Worm (Caenorhabditis elegans): ENCODE results near the gene K10H10.12.

K10H10.12 gene

DNA sequence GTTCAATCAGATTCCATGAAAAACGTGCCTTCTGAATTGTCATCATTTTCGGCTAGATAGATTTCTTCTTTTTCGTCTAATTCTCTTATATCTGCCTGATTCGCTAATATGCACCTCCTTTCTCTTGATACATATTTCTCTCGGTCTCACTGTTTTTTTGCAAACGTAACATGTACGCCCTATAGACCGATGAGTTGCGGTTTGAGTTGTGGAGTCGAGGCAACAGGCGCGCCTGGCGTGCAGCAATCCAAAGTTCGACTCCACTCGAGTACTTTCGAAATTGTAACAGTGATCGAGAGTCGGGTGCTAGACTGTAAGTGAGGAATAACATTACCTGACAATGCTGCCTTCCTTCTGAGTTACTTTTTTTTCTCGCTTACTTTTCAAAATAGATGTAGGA lies 9.3 kb downstream of the K10H10.12 start (continued):
- TF ChIP-seq nhr-27 (tag; optimal IDR thresholded peaks at IDR 0.05), result no peak
- TF ChIP-seq madf-3 (GFP tag; IDR thresholded peaks at IDR 0.05), result 0 out of 2 replicates have a peak, but pooled peaks have one; percentile 11
- peak; percentile 80 for TF ChIP-seq hrde-1 (tag; optimal IDR thresholded peaks at IDR 0.05; ENCODE audit: borderline replicate concordance)
- peak; percentile 60 for TF ChIP-seq tlf-1 (GFP tag; optimal IDR thresholded peaks at IDR 0.05)
- peak; percentile 77 for TF ChIP-seq athp-1 (tag; optimal IDR thresholded peaks at IDR 0.05)
- peak; percentile 77; the same call in 1 of the 2 replicates for TF ChIP-seq Y95B8A.8 (GFP tag; IDR thresholded peaks at IDR 0.05)
- peak; percentile 67 for TF ChIP-seq lir-1 (GFP tag; conservative IDR thresholded peaks at IDR 0.05)
- peak; percentile 48 for TF ChIP-seq F55B11.4 (tag; optimal IDR thresholded peaks at IDR 0.05; ENCODE audit: borderline replicate concordance, insufficient read depth)
- TF ChIP-seq B0019.2 (GFP tag; conservative IDR thresholded peaks at IDR 0.05), result peak; percentile 42; the same call in 1 of the 2 replicates
- TF ChIP-seq hmg-1.2 (GFP tag; IDR thresholded peaks at IDR 0.05), result peak; percentile 84
- TF ChIP-seq lin-40 (tag; optimal IDR thresholded peaks at IDR 0.05), result peak; percentile 83
- peak; percentile 86; the same call in 1 of the 2 replicates for TF ChIP-seq sea-2 (GFP tag; IDR thresholded peaks at IDR 0.05)
- peak; percentile 87 for TF ChIP-seq ZK185.1 (tag; optimal IDR thresholded peaks at IDR 0.05; ENCODE audit: poor library complexity, severe bottlenecking)
- TF ChIP-seq F49E8.2 (tag; optimal IDR thresholded peaks at IDR 0.05; ENCODE audit: insufficient read depth), result peak; percentile 80
- TF ChIP-seq attf-5 (GFP tag; optimal IDR thresholded peaks at IDR 0.05), result peak; percentile 92
- peak; percentile 73 for TF ChIP-seq nhr-80 (tag; optimal IDR thresholded peaks at IDR 0.05)
- TF ChIP-seq lin-54 (GFP tag; optimal IDR thresholded peaks at IDR 0.05), result peak; percentile 86
- TF ChIP-seq atf-7 (tag; optimal IDR thresholded peaks at IDR 0.05), result peak; percentile 86
- peak; percentile 59 for TF ChIP-seq gei-17 (GFP tag; optimal IDR thresholded peaks at IDR 0.05)
- peak; percentile 84 for TF ChIP-seq mes-4 (tag; optimal IDR thresholded peaks at IDR 0.05)
- peak; percentile 66 for TF ChIP-seq C06A6.2 (GFP tag; conservative IDR thresholded peaks at IDR 0.05)
- peak; percentile 71; the same call in 1 of the 2 replicates for TF ChIP-seq hsf-1 (GFP tag; IDR thresholded peaks at IDR 0.05)
- TF ChIP-seq tbp1 (GFP tag; optimal IDR thresholded peaks at IDR 0.05), result peak; percentile 99
- TF ChIP-seq F10E7.11 (tag; optimal IDR thresholded peaks at IDR 0.05), result peak; percentile 70
- TF ChIP-seq bed-2 (GFP tag; IDR thresholded peaks at IDR 0.05), result peak; percentile 61; the same call in 1 of the 2 replicates
- TF ChIP-seq Y56A3A.18 (GFP tag; IDR thresholded peaks at IDR 0.05), result peak; percentile 96
- TF ChIP-seq F57A8.1 (GFP tag; optimal IDR thresholded peaks at IDR 0.05), result peak; percentile 92
- peak; percentile 71 for TF ChIP-seq mcd-1 (GFP tag; IDR thresholded peaks at IDR 0.05)
- peak; percentile 72; the same call in 1 of the 2 replicates for TF ChIP-seq pbrm-1 (GFP tag; IDR thresholded peaks at IDR 0.05)
- peak; percentile 59 for TF ChIP-seq B0035.1 (tag; optimal IDR thresholded peaks at IDR 0.05)
- peak; percentile 88 for TF ChIP-seq akir-1 (GFP tag; optimal IDR thresholded peaks at IDR 0.05)
- peak in 1 of 3 experiments; percentile 79 for TF ChIP-seq lin-35 (GFP tag; optimal IDR thresholded peaks at IDR 0.05)
- TF ChIP-seq egrh-3 (GFP tag; IDR thresholded peaks at IDR 0.05), result peak; percentile 58; the same call in 1 of the 2 replicates
- peak; percentile 55; the same call in 1 of the 2 replicates for TF ChIP-seq let-526 (GFP tag; IDR thresholded peaks at IDR 0.05)
- peak; percentile 64 for TF ChIP-seq ets-4 (GFP tag; optimal IDR thresholded peaks at IDR 0.05)
- TF ChIP-seq zfh-2 (GFP tag; conservative IDR thresholded peaks at IDR 0.05), result 0 out of 2 replicates have a peak, but pooled peaks have one; percentile 53
- peak; percentile 14 for TF ChIP-seq dpl-1 (GFP tag; optimal IDR thresholded peaks at IDR 0.05)
- TF ChIP-seq ztf-28 (GFP tag; IDR thresholded peaks at IDR 0.05), result peak; percentile 63; the same call in 1 of the 2 replicates
- peak; percentile 9 for TF ChIP-seq efl-1 (GFP tag; optimal IDR thresholded peaks at IDR 0.05)
- TF ChIP-seq rpc-1 (optimal IDR thresholded peaks at IDR 0.05), result peak; percentile 93
- peak; percentile 98 for TF ChIP-seq rpc-1 (tag; optimal IDR thresholded peaks at IDR 0.05)
- TF ChIP-seq ceh-100 (GFP tag; IDR thresholded peaks at IDR 0.05), result peak; percentile 67
- TF ChIP-seq chd-7 (tag; optimal IDR thresholded peaks at IDR 0.05), result peak; percentile 92
- TF ChIP-seq sdz-38 (tag; optimal IDR thresholded peaks at IDR 0.05), result peak; percentile 8
- TF ChIP-seq cebp-1 (GFP tag; IDR thresholded peaks at IDR 0.05), result peak; percentile 47; the same call in 1 of the 2 replicates
- TF ChIP-seq cebp-1 (tag; optimal IDR thresholded peaks at IDR 0.05), result peak; percentile 85
- peak; percentile 84 for TF ChIP-seq Y53G8AR.9 (GFP tag; conservative IDR thresholded peaks at IDR 0.05)
- peak; percentile 58 for TF ChIP-seq ceh-79 (tag; optimal IDR thresholded peaks at IDR 0.05)

Measured in whole organism, young adult.